Fruit fly (Drosophila melanogaster): Measurements from ENCODE around the gene CG42367.
A peak's percentile ranks its signal among the peaks of the same experiment; 100 is the strongest.

The CG42367 gene

DNA sequence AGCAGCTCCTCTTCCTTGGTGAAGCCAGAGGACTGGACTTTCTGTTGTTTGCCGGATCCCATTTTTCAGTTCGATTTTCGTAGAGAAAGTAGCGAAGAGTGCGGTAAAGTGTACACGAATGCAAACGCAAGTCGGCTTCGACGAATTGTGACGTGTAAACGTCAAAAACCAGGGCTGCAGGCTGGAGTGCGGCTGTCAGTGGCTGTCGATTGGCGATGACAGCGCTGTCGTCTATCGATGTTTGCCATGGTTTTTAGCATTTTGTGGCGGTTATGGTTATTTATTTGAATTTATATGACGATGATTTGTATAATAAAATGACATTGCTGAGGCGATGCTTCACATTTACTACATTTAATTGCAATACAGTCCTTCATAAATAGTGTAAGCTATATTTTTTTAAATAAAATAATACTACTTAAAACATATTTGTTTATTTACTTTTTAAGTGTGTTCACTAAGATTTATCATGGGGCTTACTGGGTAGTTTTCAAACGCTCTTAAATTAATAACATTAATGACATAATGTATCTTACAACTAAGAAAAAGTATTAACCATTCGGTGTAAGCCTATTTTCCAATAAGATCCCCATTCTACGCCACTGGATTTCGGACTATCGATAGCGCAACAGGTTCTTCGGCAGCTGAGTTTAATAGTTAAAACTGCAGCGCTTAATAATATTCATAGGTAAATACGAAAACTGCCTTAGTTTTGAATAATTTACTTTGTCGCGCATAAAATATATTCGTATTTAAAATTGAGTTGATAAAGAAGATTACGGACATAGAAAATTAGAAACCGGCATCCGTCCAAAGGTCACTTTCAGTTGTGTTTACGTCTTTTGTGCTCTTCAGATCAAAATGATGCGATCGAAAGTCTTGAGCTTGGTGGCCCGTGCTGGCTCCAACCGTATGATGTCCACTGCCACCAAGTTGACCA, 12.1 kb upstream of the CG42367 start, which contains the start of the genes CG5885 and CG4598 (continued):
- TF ChIP-seq cwo (GFP tag; optimal IDR thresholded peaks at IDR 0.05) = peak; percentile 15
- no peak for TF ChIP-seq ac (GFP tag; optimal IDR thresholded peaks at IDR 0.05)
- TF ChIP-seq Fer2 (tag; optimal IDR thresholded peaks at IDR 0.05) = peak; percentile 57
- peak; percentile 20 for TF ChIP-seq CG12769 (tag; optimal IDR thresholded peaks at IDR 0.05)
- peak; percentile 49 for TF ChIP-seq CG1529 (GFP tag; optimal IDR thresholded peaks at IDR 0.05)
- peak; percentile 58 for TF ChIP-seq CG10979 (tag; optimal IDR thresholded peaks at IDR 0.05)
- TF ChIP-seq dati (GFP tag; IDR thresholded peaks at IDR 0.05) = no peak
- peak; percentile 47 for TF ChIP-seq CG2202 (tag; optimal IDR thresholded peaks at IDR 0.05)
- peak in 1 of 2 experiments; percentile 37 for TF ChIP-seq Hr78 (GFP tag; optimal IDR thresholded peaks at IDR 0.05)
- peak; percentile 72; the same call in 2 of the 3 replicates for TF ChIP-seq zen2 (GFP tag; IDR thresholded peaks at IDR 0.05; ENCODE audit: partially characterized antibody)
- peak; percentile 37 for TF ChIP-seq bcd (GFP tag; optimal IDR thresholded peaks at IDR 0.05)
- TF ChIP-seq CG31441 (GFP tag; IDR thresholded peaks at IDR 0.05) = peak; percentile 64
- TF ChIP-seq pfk (GFP tag; optimal IDR thresholded peaks at IDR 0.05) = no peak
- TF ChIP-seq ATbp (GFP tag; optimal IDR thresholded peaks at IDR 0.05) = peak; percentile 55
- TF ChIP-seq zfh2 (GFP tag; optimal IDR thresholded peaks at IDR 0.05) = peak; percentile 51
- TF ChIP-seq CG2678 (tag; optimal IDR thresholded peaks at IDR 0.05) = peak; percentile 76
- no peak for TF ChIP-seq CTCF (GFP tag; optimal IDR thresholded peaks at IDR 0.05)
- TF ChIP-seq NfI (GFP tag; optimal IDR thresholded peaks at IDR 0.05) = peak; percentile 69
- peak; percentile 71 for TF ChIP-seq CG18764 (GFP tag; optimal IDR thresholded peaks at IDR 0.05)
- TF ChIP-seq Sin3A (optimal IDR thresholded peaks at IDR 0.05) = peak; percentile 46
- TF ChIP-seq CG14441 (GFP tag; IDR thresholded peaks at IDR 0.05) = no peak
- TF ChIP-seq gt (GFP tag; IDR thresholded peaks at IDR 0.05) = no peak
- peak; percentile 69; the same call in 1 of the 2 replicates for TF ChIP-seq nerfin-2 (GFP tag; IDR thresholded peaks at IDR 0.05; ENCODE audit: partially characterized antibody)
- peak; percentile 26 for TF ChIP-seq CG13123 (GFP tag; optimal IDR thresholded peaks at IDR 0.05)
- peak; percentile 38 for TF ChIP-seq HHEX (GFP tag; optimal IDR thresholded peaks at IDR 0.05)
- TF ChIP-seq CG11456 (GFP tag; IDR thresholded peaks at IDR 0.05) = peak; percentile 63
- no peak; the same call in 1 of the 2 replicates for TF ChIP-seq sim (GFP tag; IDR thresholded peaks at IDR 0.05)
- peak; percentile 46 for TF ChIP-seq CG17912 (GFP tag; optimal IDR thresholded peaks at IDR 0.05)
- TF ChIP-seq Hr51 (GFP tag; optimal IDR thresholded peaks at IDR 0.05) = peak; percentile 11 to 81
- peak; percentile 23 for TF ChIP-seq CG6813 (GFP tag; optimal IDR thresholded peaks at IDR 0.05)
- no peak for TF ChIP-seq ftz-f1 (GFP tag; optimal IDR thresholded peaks at IDR 0.05)
- no peak for TF ChIP-seq CG17568 (GFP tag; optimal IDR thresholded peaks at IDR 0.05)
- TF ChIP-seq CG34224 (GFP tag; IDR thresholded peaks at IDR 0.05; ENCODE audit: partially characterized antibody) = peak; percentile 72; the same call in 2 of the 3 replicates
- no peak for TF ChIP-seq Spps (tag; optimal IDR thresholded peaks at IDR 0.05)
- no peak for TF ChIP-seq NC2α (GFP tag; optimal IDR thresholded peaks at IDR 0.05)
- TF ChIP-seq pum (GFP tag; optimal IDR thresholded peaks at IDR 0.05) = no peak
- TF ChIP-seq Atf3 (GFP tag; optimal IDR thresholded peaks at IDR 0.05) = peak; percentile 27
- TF ChIP-seq kni (GFP tag; optimal IDR thresholded peaks at IDR 0.05) = no peak
- peak; percentile 65; the same call in 1 of the 2 replicates for TF ChIP-seq H2.0 (GFP tag; IDR thresholded peaks at IDR 0.05)
- peak; percentile 35; the same call in 1 of the 2 replicates for TF ChIP-seq Rx (GFP tag; IDR thresholded peaks at IDR 0.05)
- no peak for TF ChIP-seq sna (GFP tag; IDR thresholded peaks at IDR 0.05; ENCODE audit: partially characterized antibody)
- peak; percentile 48 for TF ChIP-seq CG33557 (GFP tag; optimal IDR thresholded peaks at IDR 0.05)
- TF ChIP-seq CG6175 (GFP tag; IDR thresholded peaks at IDR 0.05) = no peak
- TF ChIP-seq Taf1 (GFP tag; IDR thresholded peaks at IDR 0.05) = peak; percentile 55; the same call in 1 of the 2 replicates
- TF ChIP-seq Dek (tag; optimal IDR thresholded peaks at IDR 0.05) = peak; percentile 76
- peak; percentile 0 for TF ChIP-seq CG1233 (GFP tag; optimal IDR thresholded peaks at IDR 0.05)
- TF ChIP-seq wor (GFP tag; IDR thresholded peaks at IDR 0.05) = 0 out of 2 replicates have a peak, but pooled peaks have one; percentile 19
- no peak for TF ChIP-seq Six4 (GFP tag; optimal IDR thresholded peaks at IDR 0.05)

All from whole organism, embryonic.